Fruit fly (Drosophila melanogaster): ENCODE measurements around the gene Oatp33Ea.

Oatp33Ea gene

DNA sequence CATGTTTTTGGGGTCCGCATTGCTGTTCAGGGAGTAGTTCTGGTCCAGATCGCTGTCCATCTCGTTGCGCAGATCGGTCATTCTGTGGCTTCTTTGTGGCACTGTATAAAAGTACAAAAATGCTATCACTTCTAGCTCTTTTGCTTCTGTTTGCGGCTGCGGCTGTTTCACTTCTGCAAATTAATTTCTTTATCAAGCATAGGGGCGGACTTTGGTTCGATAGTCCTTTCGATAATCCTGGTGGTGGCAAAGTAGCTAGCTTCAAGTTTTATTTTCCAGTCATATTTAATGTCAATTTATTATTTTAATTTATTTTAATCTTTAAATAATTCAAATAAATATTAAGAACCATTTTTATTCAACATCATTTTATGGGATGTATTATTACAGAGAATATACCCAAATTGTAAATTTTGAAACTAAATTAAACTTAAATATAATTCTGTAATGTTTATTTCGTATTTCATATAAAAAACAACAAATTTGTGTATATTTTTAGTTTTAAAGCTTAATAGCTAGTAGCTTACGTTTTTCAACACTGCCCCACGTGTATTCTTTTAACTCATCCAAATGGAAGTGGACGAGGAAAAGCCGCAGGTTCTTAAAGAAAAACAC lies 18.1 kb downstream of the Oatp33Ea start, which contains the start of the genes CG5446 and Trm1 (continued):
- TF ChIP-seq oc (tag; optimal IDR thresholded peaks at IDR 0.05) (no peak), abd-A (tag; optimal IDR thresholded peaks at IDR 0.05) (no peak), Dfd (GFP tag; optimal IDR thresholded peaks at IDR 0.05) (no peak), crp (GFP tag; optimal IDR thresholded peaks at IDR 0.05) (no peak), NC2α (GFP tag; optimal IDR thresholded peaks at IDR 0.05) (no peak), Dll (GFP tag; IDR thresholded peaks at IDR 0.05; ENCODE audit: partially characterized antibody) (peak; percentile 45; the same call in 1 of the 4 replicates), Doc2 (GFP tag; IDR thresholded peaks at IDR 0.05) (no peak), CG13894 (tag; optimal IDR thresholded peaks at IDR 0.05) (peak; percentile 47), Lpt (GFP tag; optimal IDR thresholded peaks at IDR 0.05) (no peak), emc (GFP tag; optimal IDR thresholded peaks at IDR 0.05) (no peak), CG10366 (GFP tag; IDR thresholded peaks at IDR 0.05) (0 out of 2 replicates have a peak, but pooled peaks have one; percentile 19), ems (GFP tag; optimal IDR thresholded peaks at IDR 0.05) (no peak), Adf1 (GFP tag; IDR thresholded peaks at IDR 0.05) (peak; percentile 36; the same call in 1 of the 2 replicates), CG12769 (tag; optimal IDR thresholded peaks at IDR 0.05) (no peak), caup (GFP tag; optimal IDR thresholded peaks at IDR 0.05; ENCODE audit: severe bottlenecking) (peak; percentile 67), Sox102F (GFP tag; optimal IDR thresholded peaks at IDR 0.05) (peak; percentile 75), CG8765 (GFP tag; IDR thresholded peaks at IDR 0.05) (no peak), chm (GFP tag; IDR thresholded peaks at IDR 0.05) (no peak), so (GFP tag; IDR thresholded peaks at IDR 0.05) (no peak), CG3726 (GFP tag; IDR thresholded peaks at IDR 0.05) (no peak), ato (GFP tag; IDR thresholded peaks at IDR 0.05; ENCODE audit: partially characterized antibody) (no peak), run (tag; optimal IDR thresholded peaks at IDR 0.05) (peak; percentile 45), kah (GFP tag; optimal IDR thresholded peaks at IDR 0.05) (no peak), HLH54F (GFP tag; optimal IDR thresholded peaks at IDR 0.05) (no peak), CG31441 (GFP tag; IDR thresholded peaks at IDR 0.05) (peak; percentile 84), CG1024 (GFP tag; IDR thresholded peaks at IDR 0.05) (no peak), CG12744 (GFP tag; optimal IDR thresholded peaks at IDR 0.05) (no peak), CG32772 (GFP tag; IDR thresholded peaks at IDR 0.05) (peak; percentile 46; the same call in 1 of the 2 replicates), pzg (GFP tag; optimal IDR thresholded peaks at IDR 0.05) (peak; percentile 16), CG32532 (GFP tag; IDR thresholded peaks at IDR 0.05) (peak; percentile 51; the same call in 1 of the 2 replicates), CG2875 (GFP tag; optimal IDR thresholded peaks at IDR 0.05) (no peak), HmgD (GFP tag; optimal IDR thresholded peaks at IDR 0.05) (no peak), HHEX (GFP tag; optimal IDR thresholded peaks at IDR 0.05) (peak; percentile 46), CG15696 (tag; optimal IDR thresholded peaks at IDR 0.05) (peak; percentile 72), CG11093 (GFP tag; IDR thresholded peaks at IDR 0.05) (no peak), Dp (GFP tag; optimal IDR thresholded peaks at IDR 0.05) (no peak), grau (tag; optimal IDR thresholded peaks at IDR 0.05) (peak; percentile 82), HLHmδ (GFP tag; optimal IDR thresholded peaks at IDR 0.05) (no peak), CG4707 (GFP tag; optimal IDR thresholded peaks at IDR 0.05) (no peak), ERR (GFP tag; optimal IDR thresholded peaks at IDR 0.05) (no peak), Hr51 (GFP tag; optimal IDR thresholded peaks at IDR 0.05) (peak; percentile 26 to 82), CG11723 (GFP tag; optimal IDR thresholded peaks at IDR 0.05) (peak; percentile 23), CG11247 (GFP tag; IDR thresholded peaks at IDR 0.05) (no peak), CG17186 (GFP tag; optimal IDR thresholded peaks at IDR 0.05) (no peak), CG12659 (GFP tag; optimal IDR thresholded peaks at IDR 0.05) (peak; percentile 86), Dref (GFP tag; IDR thresholded peaks at IDR 0.05) (peak; percentile 61), CG4617 (GFP tag; optimal IDR thresholded peaks at IDR 0.05; ENCODE audit: borderline replicate concordance) (peak; percentile 14), CG7372 (GFP tag; IDR thresholded peaks at IDR 0.05) (0 out of 2 replicates have a peak, but pooled peaks have one; percentile 40), danr (GFP tag; IDR thresholded peaks at IDR 0.05) (no peak)
